Worm (Caenorhabditis elegans) whole organism, mixed stage, embryonic: ENCODE measurements around the gene rpc-2.

Experiments
- M03D4.4 ChIP-seq: sonication (generic microtip); optimal IDR thresholded peaks from 2 replicates; lab custom pipeline; 2017; ENCODE audit warnings: mild to moderate bottlenecking, missing genetic modification characterization, missing compliant biosample characterization
- bed-3 ChIP-seq: fragments of 200-800 bp; sonication (Bioruptor generic); optimal IDR thresholded peaks from 3 replicates; lab custom pipeline; 2018; ENCODE audit warnings: mild to moderate bottlenecking, missing genetic modification characterization, moderate library complexity, missing compliant biosample characterization
- blmp-1 ChIP-seq: fragments of 150-350 bp; optimal IDR thresholded peaks from 2 replicates; lab custom pipeline; 2014; ENCODE audit warnings: missing biosample characterization, missing genetic modification characterization
- ceh-39 ChIP-seq: fragments of 150-350 bp; optimal IDR thresholded peaks from 2 replicates; lab custom pipeline; 2014; ENCODE audit warnings: missing biosample characterization, missing genetic modification characterization
- ceh-43 ChIP-seq: fragments of 200-800 bp; sonication (Bioruptor generic); optimal IDR thresholded peaks from 2 replicates; lab custom pipeline; 2018; ENCODE audit warnings: mild to moderate bottlenecking, missing genetic modification characterization, moderate library complexity, missing compliant biosample characterization
- ceh-83 ChIP-seq: fragments of 200-800 bp; sonication (Bioruptor generic); optimal IDR thresholded peaks from 2 replicates; lab custom pipeline; 2018; ENCODE audit warnings: mild to moderate bottlenecking, missing genetic modification characterization, missing compliant biosample characterization
- ces-1 ChIP-seq: fragments of 150-350 bp; optimal IDR thresholded peaks from 2 replicates; lab custom pipeline; 2014; ENCODE audit warnings: missing biosample characterization, missing genetic modification reagents, missing genetic modification characterization
- cnd-1 ChIP-seq: fragments of 200-800 bp; sonication (Bioruptor generic); optimal IDR thresholded peaks from 2 replicates; lab custom pipeline; 2018; ENCODE audit warnings: mild to moderate bottlenecking, missing genetic modification characterization, missing compliant biosample characterization
- drap-1 ChIP-seq: fragments of 200-800 bp; sonication (Bioruptor generic); optimal IDR thresholded peaks from 3 replicates; lab custom pipeline; 2018; ENCODE audit warnings: mild to moderate bottlenecking, missing genetic modification characterization, missing compliant biosample characterization
- elt-1 ChIP-seq: sonication (generic microtip); optimal IDR thresholded peaks from 2 replicates; lab custom pipeline; 2017; ENCODE audit warnings: missing genetic modification characterization, mild to moderate bottlenecking, missing compliant biosample characterization, antibody characterized with exemption, moderate library complexity, borderline replicate concordance; ENCODE audit not compliant: insufficient read depth
- flh-1 ChIP-seq: fragments of 200-800 bp; sonication (Bioruptor generic); optimal IDR thresholded peaks from 2 replicates; lab custom pipeline; 2018; ENCODE audit warnings: mild to moderate bottlenecking, missing genetic modification characterization, moderate library complexity, missing compliant biosample characterization
- ham-2 ChIP-seq: fragments of 200-800 bp; sonication (Bioruptor generic); optimal IDR thresholded peaks from 2 replicates; lab custom pipeline; 2018; ENCODE audit warnings: mild to moderate bottlenecking, missing genetic modification characterization, missing compliant biosample characterization
- hlh-1 ChIP-seq: fragments of 150-350 bp; optimal IDR thresholded peaks from 2 replicates; lab custom pipeline; 2014; ENCODE audit warnings: missing biosample characterization, missing genetic modification reagents, missing genetic modification characterization
- lin-32 ChIP-seq: fragments of 200-800 bp; sonication (Bioruptor generic); optimal IDR thresholded peaks from 2 replicates; lab custom pipeline; 2018; ENCODE audit warnings: mild to moderate bottlenecking, missing genetic modification characterization, missing compliant biosample characterization
- lsy-2 ChIP-seq: fragments of 150-350 bp; optimal IDR thresholded peaks from 2 replicates; lab custom pipeline; 2014; ENCODE audit warnings: missing biosample characterization, missing genetic modification characterization
- mep-1 ChIP-seq: fragments of 150-350 bp; optimal IDR thresholded peaks from 2 replicates; lab custom pipeline; 2017; ENCODE audit warnings: missing biosample characterization, missing genetic modification reagents, missing genetic modification characterization, inconsistent platforms
- mls-2 ChIP-seq: sonication (generic microtip); optimal IDR thresholded peaks from 2 replicates; lab custom pipeline; 2016; ENCODE audit warnings: mild to moderate bottlenecking, missing genetic modification characterization, moderate library complexity, missing compliant biosample characterization
- nhr-12 ChIP-seq: fragments of 150-350 bp; optimal IDR thresholded peaks from 2 replicates; lab custom pipeline; 2014; ENCODE audit warnings: missing biosample characterization, missing genetic modification characterization
- nhr-2 ChIP-seq: fragments of 150-350 bp; optimal IDR thresholded peaks from 2 replicates; lab custom pipeline; 2014; ENCODE audit warnings: missing biosample characterization, missing genetic modification characterization
- nhr-237 ChIP-seq: fragments of 150-350 bp; optimal IDR thresholded peaks from 2 replicates; lab custom pipeline; 2014; ENCODE audit warnings: missing biosample characterization, missing genetic modification characterization
- nhr-28 ChIP-seq: fragments of 150-350 bp; optimal IDR thresholded peaks from 2 replicates; lab custom pipeline; 2014; ENCODE audit warnings: missing biosample characterization, missing genetic modification characterization
- pha-4 ChIP-seq: fragments of 150-350 bp; optimal IDR thresholded peaks from 2 replicates; lab custom pipeline; 2018; ENCODE audit warnings: missing biosample characterization, missing genetic modification reagents, missing genetic modification characterization
- sem-2 ChIP-seq: fragments of 200-800 bp; sonication (Bioruptor generic); optimal IDR thresholded peaks from 2 replicates; lab custom pipeline; 2018; ENCODE audit warnings: mild to moderate bottlenecking, missing genetic modification characterization, missing compliant biosample characterization
- sptf-1 ChIP-seq: sonication (generic microtip); optimal IDR thresholded peaks from 2 replicates; lab custom pipeline; 2017; ENCODE audit warnings: mild to moderate bottlenecking, missing genetic modification characterization, moderate library complexity, missing compliant biosample characterization
- tbx-8 ChIP-seq: fragments of 200-800 bp; sonication (Bioruptor generic); optimal IDR thresholded peaks from 2 replicates; lab custom pipeline; 2018; ENCODE audit warnings: mild to moderate bottlenecking, missing genetic modification characterization, moderate library complexity, missing compliant biosample characterization
- unc-120 ChIP-seq: sonication (generic microtip); optimal IDR thresholded peaks from 2 replicates; lab custom pipeline; 2017; ENCODE audit warnings: missing genetic modification characterization, missing compliant biosample characterization; ENCODE audit not compliant: poor library complexity, severe bottlenecking
- unc-39 ChIP-seq: fragments of 150-350 bp; optimal IDR thresholded peaks from 2 replicates; lab custom pipeline; 2014; ENCODE audit warnings: missing biosample characterization, missing genetic modification characterization
- unc-62 ChIP-seq: fragments of 150-350 bp; optimal IDR thresholded peaks from 2 replicates; lab custom pipeline; 2014; ENCODE audit warnings: missing biosample characterization, missing genetic modification reagents, missing genetic modification characterization
- zip-8 ChIP-seq: fragments of 150-350 bp; optimal IDR thresholded peaks from 2 replicates; lab custom pipeline; 2014; ENCODE audit warnings: missing biosample characterization, missing genetic modification characterization
- ztf-11 ChIP-seq: fragments of 150-350 bp; optimal IDR thresholded peaks from 2 replicates; lab custom pipeline; 2014; ENCODE audit warnings: missing biosample characterization, missing genetic modification characterization

rpc-2 gene

ce11 chrIII:5568679-5569078, 11.5 kb downstream of the rpc-2 start, which contains the start of gene nspb-12:
Gene nspb-12, minus strand, starts transcription at chrIII:5568779.
- TF ChIP-seq nhr-237 (tag; lab: Kevin White, UChicago) (no peak), nhr-12 (tag; lab: Kevin White, UChicago) (no peak), unc-62 (no peak), ham-2 (GFP tag; lab: Kevin White, UChicago) (no peak), zip-8 (tag; lab: Kevin White, UChicago) (no peak), cnd-1 (tag; lab: Kevin White, UChicago) (no peak), flh-1 (GFP tag; lab: Kevin White, UChicago) (no peak), M03D4.4 (tag; lab: Kevin White, UChicago) (no peak), ztf-11 (no peak), ceh-39 (no peak)
- TF ChIP-seq, all 35 proteins: peak for 0

DNA sequence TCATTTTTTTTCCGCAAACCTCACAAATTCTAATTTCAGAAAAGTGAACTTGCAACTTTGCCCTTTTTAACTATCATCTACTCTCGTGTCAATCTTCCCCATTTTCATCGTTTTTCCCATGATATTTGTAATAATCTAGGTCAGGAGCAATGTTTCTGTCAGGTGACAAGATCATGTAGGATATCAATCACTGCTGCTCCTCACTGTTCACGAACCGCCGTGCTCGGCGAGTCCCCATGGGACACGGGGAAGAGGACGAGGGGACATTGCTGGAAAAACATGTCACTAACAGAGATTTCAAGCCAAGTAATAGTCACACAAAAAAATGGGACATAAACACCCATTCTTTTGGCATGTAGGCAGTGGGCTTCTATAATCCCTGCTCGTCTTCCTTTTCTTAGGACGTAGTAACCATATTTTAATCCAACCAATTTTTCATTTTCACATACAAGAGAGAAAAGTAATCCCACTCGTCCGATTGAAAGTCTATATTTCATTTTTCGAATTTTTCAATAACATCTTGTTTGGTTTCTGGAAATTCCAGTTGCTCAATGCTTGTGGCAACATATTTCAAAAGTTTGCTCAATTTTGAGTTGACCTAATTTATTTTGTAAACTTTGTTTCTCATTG, 13.8 kb downstream of the rpc-2 start:
- TF ChIP-seq drap-1 (GFP tag; lab: Kevin White, UChicago) = no peak
- no peak for TF ChIP-seq ceh-43 (GFP tag; lab: Kevin White, UChicago)
- TF ChIP-seq flh-1 (GFP tag; lab: Kevin White, UChicago) = no peak
- no peak for TF ChIP-seq mls-2 (tag; lab: Kevin White, UChicago)
- TF ChIP-seq pha-4 (tag; lab: Kevin White, UChicago) = no peak
- TF ChIP-seq ceh-83 = no peak
- no peak for TF ChIP-seq zip-8 (tag; lab: Kevin White, UChicago)
- no peak for TF ChIP-seq unc-62
- TF ChIP-seq sem-2 (GFP tag; lab: Kevin White, UChicago) = no peak
- TF ChIP-seq ces-1 = no peak
- no peak for TF ChIP-seq mep-1 (tag; lab: Kevin White, UChicago)
- TF ChIP-seq lsy-2 (tag; lab: Kevin White, UChicago) = no peak

DNA sequence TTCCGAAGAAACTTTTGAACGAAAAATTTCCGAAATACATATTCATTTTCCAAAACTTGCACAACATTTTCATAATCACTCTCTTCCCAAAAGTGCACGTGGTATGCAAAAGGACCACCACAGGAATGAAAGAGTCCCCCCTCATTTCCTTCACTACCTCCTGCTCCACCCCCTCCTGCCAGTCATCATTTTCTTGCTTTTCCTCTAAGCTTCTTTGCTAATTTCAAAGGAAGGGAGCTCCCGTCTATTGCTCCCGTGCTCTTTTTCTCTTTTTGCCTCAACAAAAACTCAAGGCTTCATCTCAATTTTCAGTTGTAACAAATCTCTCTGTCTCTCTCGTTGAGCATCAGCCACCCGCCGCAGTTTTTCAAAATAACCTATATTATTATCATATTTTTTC, 15.6 kb downstream of the rpc-2 start:
- TF ChIP-seq lin-32 (GFP tag; lab: Kevin White, UChicago) (no peak), unc-120 (peak; percentile 30), lsy-2 (tag; lab: Kevin White, UChicago) (no peak), tbx-8 (GFP tag; lab: Kevin White, UChicago) (no peak), sem-2 (GFP tag; lab: Kevin White, UChicago) (no peak)

DNA sequence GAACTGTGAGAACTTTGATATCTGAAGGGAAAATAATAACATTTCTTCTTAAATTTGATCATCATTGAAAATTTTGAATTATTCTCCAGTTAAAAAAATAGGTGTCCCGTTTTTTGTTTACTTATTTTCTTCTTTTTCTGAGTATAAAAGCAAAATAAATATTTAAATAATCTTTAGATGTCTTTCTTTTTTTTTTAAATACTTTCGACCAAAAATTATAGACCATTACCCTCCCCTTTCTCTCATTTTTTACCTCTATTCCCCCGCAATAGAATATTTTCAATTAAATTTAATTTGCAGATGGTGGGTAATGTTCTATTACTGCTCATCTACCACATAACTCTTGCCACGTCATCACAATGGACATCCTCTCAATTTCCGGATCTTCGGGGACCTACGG, 16.5 kb downstream of the rpc-2 start, which contains the start of gene molo-1:
Gene molo-1 (plus strand): TSS at position 301 of the 400 bp plus-strand sequence.
- no peak for TF ChIP-seq elt-1 (tag; lab: Kevin White, UChicago)
- no peak for TF ChIP-seq sem-2 (GFP tag; lab: Kevin White, UChicago)
- no peak for TF ChIP-seq unc-39 (tag; lab: Kevin White, UChicago)
- TF ChIP-seq blmp-1 = no peak
- TF ChIP-seq nhr-2 = no peak
- TF ChIP-seq sptf-1 (tag; lab: Kevin White, UChicago) = no peak
- no peak for TF ChIP-seq mls-2 (tag; lab: Kevin White, UChicago)
- no peak for TF ChIP-seq tbx-8 (GFP tag; lab: Kevin White, UChicago)
- TF ChIP-seq hlh-1 (tag; lab: Kevin White, UChicago) = no peak
- TF ChIP-seq ztf-11 = no peak
- no peak for TF ChIP-seq nhr-28 (tag; lab: Kevin White, UChicago)
- no peak for TF ChIP-seq zip-8 (tag; lab: Kevin White, UChicago)
- no peak for TF ChIP-seq drap-1 (GFP tag; lab: Kevin White, UChicago)
- TF ChIP-seq bed-3 (GFP tag; lab: Kevin White, UChicago) = no peak
- no peak for TF ChIP-seq M03D4.4 (tag; lab: Kevin White, UChicago)
- no peak for TF ChIP-seq cnd-1 (tag; lab: Kevin White, UChicago)
- TF ChIP-seq nhr-12 (tag; lab: Kevin White, UChicago) = no peak

- TF ChIP-seq ham-2 (GFP tag; lab: Kevin White, UChicago) (no peak), flh-1 (GFP tag; lab: Kevin White, UChicago) (no peak), unc-120 (no peak), ztf-11 (no peak)
These were observed 23.9 kb downstream of the rpc-2 start, which contains the start of gene F56D2.5 for ce11 chrIII:5581049-5581448. Gene F56D2.5, minus strand, starts transcription at chrIII:5581419.
